Worm (Caenorhabditis elegans) whole organism, L3 larva: Measurements from ENCODE around the gene R02D1.2.
"Not testable (repeated sequence)": the region's sequence is repeated elsewhere in the genome, so short reads cannot be mapped to it uniquely, and the experiment has no call there.

Source experiments
- R02D3.7 ChIP-seq: fragments of 150-350 bp; optimal IDR thresholded peaks from 2 replicates; lab custom pipeline; 2014; ENCODE audit warnings: missing biosample characterization, missing genetic modification characterization
- ZK546.5 ChIP-seq: sonication (generic microtip); optimal IDR thresholded peaks from 2 replicates; lab custom pipeline; 2017; ENCODE audit warnings: missing biosample characterization, missing genetic modification characterization
- daf-12 ChIP-seq: fragments of 150-350 bp; optimal IDR thresholded peaks from 2 replicates; lab custom pipeline; 2014; ENCODE audit warnings: missing biosample characterization, missing genetic modification reagents, missing genetic modification characterization
- egl-27 ChIP-seq: sonication (generic microtip); optimal IDR thresholded peaks from 4 replicates; lab custom pipeline; 2017; ENCODE audit warnings: missing biosample characterization, missing genetic modification reagents, missing genetic modification characterization
- egl-5 ChIP-seq: fragments of 150-350 bp; optimal IDR thresholded peaks from 2 replicates; lab custom pipeline; 2017; ENCODE audit warnings: missing biosample characterization, missing genetic modification reagents, missing genetic modification characterization, inconsistent platforms
- fkh-2 ChIP-seq: fragments of 150-350 bp; optimal IDR thresholded peaks from 2 replicates; lab custom pipeline; 2014; ENCODE audit warnings: missing biosample characterization, missing genetic modification reagents, missing genetic modification characterization
- hmg-11 ChIP-seq: sonication (generic microtip); optimal IDR thresholded peaks from 2 replicates; lab custom pipeline; 2016; ENCODE audit warnings: missing genetic modification characterization, missing compliant biosample characterization
- nfya-1 ChIP-seq: sonication (generic microtip); optimal IDR thresholded peaks from 2 replicates; lab custom pipeline; 2017; ENCODE audit warnings: missing genetic modification characterization, mild to moderate bottlenecking, missing compliant biosample characterization, antibody characterized with exemption, moderate library complexity; ENCODE audit not compliant: insufficient read depth
- nhr-23 ChIP-seq: fragments of 150-350 bp; optimal IDR thresholded peaks from 2 replicates; lab custom pipeline; 2014; ENCODE audit warnings: missing biosample characterization, missing genetic modification reagents, missing genetic modification characterization
- nhr-25 ChIP-seq: sonication (generic microtip); optimal IDR thresholded peaks from 2 replicates; lab custom pipeline; 2017; ENCODE audit warnings: missing biosample characterization, missing genetic modification characterization
- nhr-43 ChIP-seq: sonication (generic microtip); optimal IDR thresholded peaks from 2 replicates; lab custom pipeline; 2016; ENCODE audit warnings: mild to moderate bottlenecking, missing genetic modification characterization, missing compliant biosample characterization; ENCODE audit not compliant: poor library complexity, severe bottlenecking
- nhr-67 ChIP-seq: fragments of 150-350 bp; optimal IDR thresholded peaks from 2 replicates; lab custom pipeline; 2014; ENCODE audit warnings: missing biosample characterization, missing genetic modification characterization
- nhr-76 ChIP-seq: fragments of 150-350 bp; sonication (generic microtip); optimal IDR thresholded peaks from 5 replicates; lab custom pipeline; 2014; ENCODE audit warnings: missing biosample characterization, missing genetic modification characterization
- pha-4 ChIP-seq: fragments of 150-350 bp; optimal IDR thresholded peaks from 2 replicates; lab custom pipeline; 2014; ENCODE audit warnings: missing biosample characterization, missing genetic modification reagents, missing genetic modification characterization
- pqm-1 ChIP-seq: fragments of 150-350 bp; optimal IDR thresholded peaks from 2 replicates; lab custom pipeline; 2017; ENCODE audit warnings: missing biosample characterization, missing genetic modification characterization, inconsistent platforms
- unc-39 ChIP-seq: sonication (generic microtip); optimal IDR thresholded peaks from 4 replicates; lab custom pipeline; 2017; ENCODE audit warnings: missing biosample characterization, missing genetic modification characterization
- unc-62 ChIP-seq: fragments of 150-350 bp; sonication (generic microtip); optimal IDR thresholded peaks from 4 replicates; lab custom pipeline; 2014; ENCODE audit warnings: missing biosample characterization, missing genetic modification reagents, missing genetic modification characterization
- ztf-4 ChIP-seq: fragments of 150-350 bp; optimal IDR thresholded peaks from 2 replicates; lab custom pipeline; 2014; ENCODE audit warnings: missing biosample characterization, missing genetic modification characterization

Gene R02D1.2

ce11 chrV:4290093-4290492 lies 32.5 kb downstream of the R02D1.2 start, which contains the start of gene srh-193:
TSS of gene srh-193 (minus strand) at chrV:4290193.
- not testable (repeated sequence) for TF ChIP-seq nhr-25 (tag; lab: Kevin White, UChicago); nhr-23; hmg-11 (tag; lab: Kevin White, UChicago)

- not testable (repeated sequence) for TF ChIP-seq pha-4, ZK546.5, unc-39 (tag; lab: Kevin White, UChicago)
Measured at ce11 chrV:4284737-4285136, 37.9 kb downstream of the R02D1.2 start, which contains the start of gene srt-19. TSS of gene srt-19 (plus strand) at chrV:4285037.

ce11 chrV:4281699-4282098 lies 40.9 kb downstream of the R02D1.2 start, which contains the start of gene srt-37:
TSS of gene srt-37 (minus strand) at chrV:4281799.
- not testable (repeated sequence) for TF ChIP-seq ztf-4 (tag; lab: Kevin White, UChicago); ZK546.5 (tag; lab: Kevin White, UChicago); egl-5

- TF ChIP-seq nfya-1 (tag; lab: Kevin White, UChicago); nhr-43 (tag; lab: Kevin White, UChicago); unc-62: not testable (repeated sequence)
Measured at ce11 chrV:4278735-4279134, 43.9 kb downstream of the R02D1.2 start, which contains the start of gene srt-20. TSS of gene srt-20 (minus strand) at chrV:4278835.

ce11 chrV:4273372-4273771 lies 49.2 kb downstream of the R02D1.2 start:
- TF ChIP-seq daf-12 (tag; lab: Kevin White, UChicago) (no peak), egl-27 (tag; lab: Kevin White, UChicago) (no peak), ZK546.5 (tag; lab: Kevin White, UChicago) (no peak), nhr-25 (tag; lab: Kevin White, UChicago) (no peak), nhr-67 (tag; lab: Kevin White, UChicago) (no peak), fkh-2 (tag; lab: Kevin White, UChicago) (no peak)

- TF ChIP-seq pqm-1 (tag; lab: Kevin White, UChicago); R02D3.7; nhr-76 (tag; lab: Kevin White, UChicago): not testable (repeated sequence)
- TF ChIP-seq, all 47 proteins: peak for 0; not testable (repeated sequence) for 47
Measured at ce11 chrV:4271258-4271657, 51.3 kb downstream of the R02D1.2 start, which contains the start of gene srt-38. TSS of gene srt-38 (minus strand) at chrV:4271358.
